Worm (Caenorhabditis elegans): ENCODE data around the gene T25B2.3.

The T25B2.3 gene

ce11 chrX:6224841-6225240 is 48.9 kb downstream of the T25B2.3 start:
- TF ChIP-seq hmbx-1 (tag; optimal IDR thresholded peaks at IDR 0.05), result no peak
- TF ChIP-seq hmg-4 (GFP tag; optimal IDR thresholded peaks at IDR 0.05), result peak; percentile 15
